Worm (Caenorhabditis elegans): ENCODE results near the gene mec-7.

DNA sequence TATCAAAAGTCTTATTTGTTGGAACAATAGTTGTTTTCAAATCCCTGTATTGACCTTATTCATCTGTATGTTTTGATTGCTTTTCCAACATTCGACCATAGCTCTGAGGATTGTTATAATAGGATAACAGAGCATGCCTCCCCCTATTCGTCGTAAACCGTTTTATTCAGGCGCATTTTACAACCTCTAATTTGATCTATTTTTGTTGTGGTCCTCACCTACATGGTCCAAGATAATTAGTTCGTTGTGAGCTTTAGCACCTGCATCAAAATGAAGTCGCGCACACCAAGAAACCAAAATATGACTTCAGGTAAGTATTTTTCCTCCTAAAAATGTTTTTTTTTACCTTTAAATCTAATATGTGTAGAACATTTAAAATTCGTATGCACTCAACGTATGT is 23.7 kb downstream of the mec-7 start, which contains the start of gene deg-1:
- TF ChIP-seq tra-4 (tag; optimal IDR thresholded peaks at IDR 0.05) = no peak
- TF ChIP-seq scrt-1 (GFP tag; IDR thresholded peaks at IDR 0.05) = no peak
